Worm (Caenorhabditis elegans): ENCODE data around the gene T02H6.5.

- TF ChIP-seq W03F9.2 (tag; optimal IDR thresholded peaks at IDR 0.05) (no peak), him-1 (tag; optimal IDR thresholded peaks at IDR 0.05) (no peak)
These were observed 34.4 kb upstream of the T02H6.5 start, which contains the start of the genes K07E8.7 and frpr-14 for ce11 chrII:650321-651005.

Data from whole organism, L4/young adult.